Worm (Caenorhabditis elegans) whole organism, late embryonic: ENCODE measurements around the gene sca-1.

Source experiments
- ama-1 ChIP-seq: fragments of 150-350 bp; optimal IDR thresholded peaks from 2 replicates; lab custom pipeline; 2014
- elt-2 ChIP-seq: sonication (generic microtip); optimal IDR thresholded peaks from 2 replicates; lab custom pipeline; 2016; ENCODE audit warnings: missing genetic modification reagents, missing genetic modification characterization, missing compliant biosample characterization
- fkh-10 ChIP-seq: fragments of 150-350 bp; optimal IDR thresholded peaks from 2 replicates; lab custom pipeline; 2014; ENCODE audit warnings: missing biosample characterization, missing genetic modification reagents, missing genetic modification characterization
- nfya-1 ChIP-seq: sonication (generic microtip); optimal IDR thresholded peaks from 2 replicates; lab custom pipeline; 2017; ENCODE audit warnings: missing genetic modification characterization, mild to moderate bottlenecking, missing compliant biosample characterization, antibody characterized with exemption, moderate library complexity
- unc-86 ChIP-seq: sonication (generic microtip); optimal IDR thresholded peaks from 2 replicates; lab custom pipeline; 2016; ENCODE audit warnings: missing genetic modification characterization, missing compliant biosample characterization

DNA sequence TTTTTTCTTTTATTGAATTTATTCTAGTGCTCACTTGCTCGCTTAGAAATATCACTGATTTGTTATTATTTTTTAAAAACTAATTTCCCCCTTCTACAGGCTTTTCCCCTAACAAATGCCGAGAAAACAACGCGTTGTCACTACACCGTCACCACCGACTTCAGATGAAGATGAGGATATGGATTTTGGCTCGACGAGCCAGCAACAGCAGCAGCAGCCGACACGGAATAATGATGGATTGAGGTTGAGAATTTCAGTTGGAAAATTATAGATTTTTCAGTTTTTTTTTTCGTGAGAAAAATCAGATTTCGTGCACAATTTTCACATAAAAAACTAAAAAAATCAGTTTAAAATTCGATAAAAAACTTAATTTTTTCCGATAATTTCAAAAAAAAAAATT lies 53.6 kb downstream of the sca-1 start, which contains the start of gene dpy-28:
- TF ChIP-seq elt-2 (tag; lab: Kevin White, UChicago) (no peak), ama-1 (lab: Kevin White, UChicago) (no peak), nfya-1 (no peak), fkh-10 (GFP tag; lab: Kevin White, UChicago) (no peak), unc-86 (no peak)
